Worm (Caenorhabditis elegans) whole organism, early embryonic: ENCODE results near the gene F46F5.14.

Experiments used
- aly-1 ChIP-seq: sonication (generic microtip); optimal IDR thresholded peaks from 2 replicates; lab custom pipeline; 2016; ENCODE audit warnings: missing genetic modification characterization, missing compliant biosample characterization
- ama-1 ChIP-seq: fragments of 150-350 bp; optimal IDR thresholded peaks from 2 replicates; lab custom pipeline; 2014

- no peak for TF ChIP-seq aly-1
- TF ChIP-seq ama-1 (lab: Kevin White, UChicago) = no peak
Measured at ce11 chrII:788139-788538, 11.7 kb upstream of the F46F5.14 start, which contains the start of gene F46F5.15.
